Worm (Caenorhabditis elegans) whole organism, L3 larva: ENCODE data around the gene acs-20.

Source experiments
- R02D3.7 ChIP-seq: fragments of 150-350 bp; optimal IDR thresholded peaks from 2 replicates; lab custom pipeline; 2014; ENCODE audit warnings: missing biosample characterization, missing genetic modification characterization
- ZK546.5 ChIP-seq: sonication (generic microtip); optimal IDR thresholded peaks from 2 replicates; lab custom pipeline; 2017; ENCODE audit warnings: missing biosample characterization, missing genetic modification characterization
- aly-2 ChIP-seq: fragments of 150-350 bp; optimal IDR thresholded peaks from 2 replicates; lab custom pipeline; 2014; ENCODE audit warnings: missing biosample characterization, missing genetic modification characterization
- ama-1 ChIP-seq: fragments of 150-350 bp; optimal IDR thresholded peaks from 2 replicates; lab custom pipeline; 2018
- ceh-16 ChIP-seq: sonication (generic microtip); optimal IDR thresholded peaks from 2 replicates; lab custom pipeline; 2017; ENCODE audit warnings: missing biosample characterization, missing genetic modification characterization
- ceh-28 ChIP-seq: fragments of 150-350 bp; optimal IDR thresholded peaks from 2 replicates; lab custom pipeline; 2014; ENCODE audit warnings: missing biosample characterization, missing genetic modification reagents, missing genetic modification characterization
- ceh-82 ChIP-seq: fragments of 150-350 bp; optimal IDR thresholded peaks from 2 replicates; lab custom pipeline; 2014; ENCODE audit warnings: missing biosample characterization, missing genetic modification characterization
- ceh-9 ChIP-seq: sonication (generic microtip); optimal IDR thresholded peaks from 2 replicates; lab custom pipeline; 2018; ENCODE audit warnings: missing biosample characterization, missing genetic modification characterization
- daf-12 ChIP-seq: fragments of 150-350 bp; optimal IDR thresholded peaks from 2 replicates; lab custom pipeline; 2014; ENCODE audit warnings: missing biosample characterization, missing genetic modification reagents, missing genetic modification characterization
- egl-5 ChIP-seq: fragments of 150-350 bp; optimal IDR thresholded peaks from 2 replicates; lab custom pipeline; 2017; ENCODE audit warnings: missing biosample characterization, missing genetic modification reagents, missing genetic modification characterization, inconsistent platforms
- elt-1 ChIP-seq: fragments of 150-350 bp; optimal IDR thresholded peaks from 2 replicates; lab custom pipeline; 2014; ENCODE audit warnings: missing biosample characterization, missing genetic modification characterization
- elt-2 ChIP-seq: sonication (generic microtip); optimal IDR thresholded peaks from 2 replicates; lab custom pipeline; 2016; ENCODE audit warnings: missing genetic modification reagents, mild to moderate bottlenecking, missing genetic modification characterization, missing compliant biosample characterization
- elt-3 ChIP-seq, 3 experiments: fragments of 150-350 bp in 1 of 3; sonication (generic microtip) in 2 of 3; optimal IDR thresholded peaks; 2 replicates in 2 of 3; 4 replicates in 1 of 3; lab custom pipeline; 2014 to 2017; ENCODE audit warnings: missing biosample characterization in 3 of 3, missing genetic modification characterization in 3 of 3
- eor-1 ChIP-seq, 2 experiments: fragments of 150-350 bp; optimal IDR thresholded peaks; 2 replicates each; lab custom pipeline; 2014 to 2018; ENCODE audit warnings: missing biosample characterization in 2 of 2, missing genetic modification characterization in 2 of 2
- fkh-10 ChIP-seq: sonication (generic microtip); optimal IDR thresholded peaks from 2 replicates; lab custom pipeline; 2017; ENCODE audit warnings: missing biosample characterization, missing genetic modification reagents, missing genetic modification characterization
- fos-1 ChIP-seq: fragments of 150-350 bp; optimal IDR thresholded peaks from 2 replicates; lab custom pipeline; 2014; ENCODE audit warnings: missing biosample characterization, missing genetic modification characterization
- hmg-11 ChIP-seq: sonication (generic microtip); optimal IDR thresholded peaks from 2 replicates; lab custom pipeline; 2016; ENCODE audit warnings: missing genetic modification characterization, missing compliant biosample characterization
- jun-1 ChIP-seq: fragments of 150-350 bp; optimal IDR thresholded peaks from 2 replicates; lab custom pipeline; 2014; ENCODE audit warnings: missing biosample characterization, missing genetic modification reagents, missing genetic modification characterization
- lin-15B ChIP-seq: fragments of 150-350 bp; optimal IDR thresholded peaks from 2 replicates; lab custom pipeline; 2014; ENCODE audit warnings: missing biosample characterization, missing genetic modification characterization
- lin-39 ChIP-seq: fragments of 150-350 bp; optimal IDR thresholded peaks from 2 replicates; lab custom pipeline; 2018; ENCODE audit warnings: missing biosample characterization, missing genetic modification reagents, missing genetic modification characterization
- lsy-12 ChIP-seq: sonication (generic microtip); optimal IDR thresholded peaks from 2 replicates; lab custom pipeline; 2016; ENCODE audit warnings: mild to moderate bottlenecking, missing genetic modification characterization, missing compliant biosample characterization
- mdl-1 ChIP-seq: fragments of 150-350 bp; optimal IDR thresholded peaks from 2 replicates; lab custom pipeline; 2014; ENCODE audit warnings: missing biosample characterization, missing genetic modification characterization
- mml-1 ChIP-seq: fragments of 150-350 bp; sonication (generic microtip); optimal IDR thresholded peaks from 3 replicates; lab custom pipeline; 2014; ENCODE audit warnings: missing biosample characterization, missing genetic modification characterization
- nfya-1 ChIP-seq: sonication (generic microtip); optimal IDR thresholded peaks from 2 replicates; lab custom pipeline; 2017; ENCODE audit warnings: missing genetic modification characterization, mild to moderate bottlenecking, missing compliant biosample characterization, antibody characterized with exemption, moderate library complexity; ENCODE audit not compliant: insufficient read depth
- nhr-12 ChIP-seq: fragments of 150-350 bp; optimal IDR thresholded peaks from 2 replicates; lab custom pipeline; 2014; ENCODE audit warnings: missing biosample characterization, missing genetic modification characterization
- nhr-23 ChIP-seq: fragments of 150-350 bp; optimal IDR thresholded peaks from 2 replicates; lab custom pipeline; 2014; ENCODE audit warnings: missing biosample characterization, missing genetic modification reagents, missing genetic modification characterization
- nhr-25 ChIP-seq: sonication (generic microtip); optimal IDR thresholded peaks from 2 replicates; lab custom pipeline; 2017; ENCODE audit warnings: missing biosample characterization, missing genetic modification characterization
- nhr-28 ChIP-seq: fragments of 150-350 bp; optimal IDR thresholded peaks from 2 replicates; lab custom pipeline; 2014; ENCODE audit warnings: missing biosample characterization, missing genetic modification characterization
- nhr-43 ChIP-seq: sonication (generic microtip); optimal IDR thresholded peaks from 2 replicates; lab custom pipeline; 2016; ENCODE audit warnings: mild to moderate bottlenecking, missing genetic modification characterization, missing compliant biosample characterization; ENCODE audit not compliant: poor library complexity, severe bottlenecking
- nhr-76 ChIP-seq: fragments of 150-350 bp; sonication (generic microtip); optimal IDR thresholded peaks from 5 replicates; lab custom pipeline; 2014; ENCODE audit warnings: missing biosample characterization, missing genetic modification characterization
- nhr-77 ChIP-seq: fragments of 150-350 bp; optimal IDR thresholded peaks from 2 replicates; lab custom pipeline; 2014; ENCODE audit warnings: missing biosample characterization, missing genetic modification characterization
- pha-4 ChIP-seq: fragments of 150-350 bp; optimal IDR thresholded peaks from 2 replicates; lab custom pipeline; 2014; ENCODE audit warnings: missing biosample characterization, missing genetic modification reagents, missing genetic modification characterization
- pqm-1 ChIP-seq: fragments of 150-350 bp; optimal IDR thresholded peaks from 2 replicates; lab custom pipeline; 2017; ENCODE audit warnings: missing biosample characterization, missing genetic modification characterization, inconsistent platforms
- sea-2 ChIP-seq: fragments of 150-350 bp; sonication (generic microtip); optimal IDR thresholded peaks from 4 replicates; lab custom pipeline; 2014; ENCODE audit warnings: missing biosample characterization, missing genetic modification reagents, missing genetic modification characterization
- skn-1 ChIP-seq: fragments of 150-350 bp; optimal IDR thresholded peaks from 2 replicates; lab custom pipeline; 2014; ENCODE audit warnings: missing biosample characterization, missing genetic modification characterization
- tbx-2 ChIP-seq: sonication (generic microtip); optimal IDR thresholded peaks from 2 replicates; lab custom pipeline; 2016; ENCODE audit warnings: mild to moderate bottlenecking, missing genetic modification characterization, missing compliant biosample characterization
- unc-39 ChIP-seq: sonication (generic microtip); optimal IDR thresholded peaks from 4 replicates; lab custom pipeline; 2017; ENCODE audit warnings: missing biosample characterization, missing genetic modification characterization
- ztf-11 ChIP-seq: fragments of 150-350 bp; optimal IDR thresholded peaks from 2 replicates; lab custom pipeline; 2014; ENCODE audit warnings: missing biosample characterization, missing genetic modification characterization
- ztf-4 ChIP-seq: fragments of 150-350 bp; optimal IDR thresholded peaks from 2 replicates; lab custom pipeline; 2014; ENCODE audit warnings: missing biosample characterization, missing genetic modification characterization

acs-20 gene

DNA sequence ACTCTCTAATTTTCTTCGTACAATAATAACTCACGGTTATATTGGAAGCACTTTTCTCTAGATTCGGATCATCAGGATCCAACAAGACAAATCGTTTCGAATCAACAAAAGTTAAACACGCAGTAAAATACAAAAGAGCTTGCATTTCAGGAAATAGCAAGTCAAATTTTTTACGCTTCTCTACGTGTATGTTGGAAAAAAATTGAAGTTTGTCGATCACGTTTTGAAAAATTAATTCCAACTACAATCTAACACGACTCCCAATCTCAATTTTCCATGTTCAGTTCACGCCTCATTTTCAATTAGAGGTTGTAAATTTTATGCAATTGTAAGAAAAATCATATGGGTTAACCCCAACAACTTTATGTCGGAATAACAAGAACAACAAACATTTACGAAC is 8.6 kb downstream of the acs-20 start, which contains the start of gene spe-45:
Gene spe-45 (minus strand): TSS at position 145 of the 400 bp plus-strand sequence.
- TF ChIP-seq daf-12 (tag; lab: Kevin White, UChicago): no peak

DNA sequence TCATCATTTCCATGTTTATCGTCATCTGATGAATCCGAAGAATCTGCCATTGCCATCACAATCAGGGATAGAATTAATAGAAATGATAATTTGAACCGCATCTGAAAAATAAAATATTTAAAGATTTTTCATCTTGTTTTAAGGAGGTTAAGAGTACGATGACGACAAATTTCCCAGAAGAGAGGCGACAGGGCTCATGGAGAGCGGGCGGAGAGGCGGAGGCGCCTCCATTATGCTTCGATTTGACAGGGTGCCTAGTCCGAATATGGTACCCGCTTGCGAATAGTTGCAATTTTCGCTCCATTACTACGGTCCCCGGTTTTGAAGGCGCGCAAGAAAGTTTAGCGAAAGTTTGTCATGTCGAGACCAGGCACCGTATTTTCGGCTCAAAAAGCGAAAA is 13.4 kb downstream of the acs-20 start, which contains the start of gene F28D1.6:
Gene F28D1.6 (minus strand): TSS at position 101 of the 400 bp plus-strand sequence.
- no peak for TF ChIP-seq ZK546.5 (tag; lab: Kevin White, UChicago)
- no peak for TF ChIP-seq lin-39 (tag; lab: Kevin White, UChicago)
- no peak for TF ChIP-seq nhr-43 (tag; lab: Kevin White, UChicago)

DNA sequence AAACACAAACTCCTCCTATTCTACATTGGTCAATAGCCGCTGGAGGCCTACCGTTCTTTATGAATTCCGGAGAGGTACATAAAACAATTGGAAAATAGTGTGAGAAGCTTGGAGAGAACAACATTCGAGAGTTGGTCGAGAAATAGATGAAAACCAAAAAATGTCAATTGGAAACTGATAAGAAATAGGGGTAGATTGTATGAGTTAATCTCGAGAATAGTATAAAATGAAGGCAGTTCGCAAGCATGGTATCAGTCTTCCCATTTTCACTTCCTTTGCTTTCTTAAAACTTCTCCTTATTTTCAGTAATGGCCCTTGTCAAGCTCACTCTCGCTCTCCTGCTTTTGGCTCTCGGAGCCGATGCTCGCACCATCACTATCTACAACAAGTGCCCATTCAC is 15.6 kb downstream of the acs-20 start, which contains the start of gene thn-2:
Gene thn-2 (plus strand): TSS at position 307 of the 400 bp plus-strand sequence.
- TF ChIP-seq daf-12 (tag; lab: Kevin White, UChicago) (no peak), elt-2 (tag; lab: Kevin White, UChicago) (peak; percentile 26)
- TF ChIP-seq, all 47 proteins: peak for 1

DNA sequence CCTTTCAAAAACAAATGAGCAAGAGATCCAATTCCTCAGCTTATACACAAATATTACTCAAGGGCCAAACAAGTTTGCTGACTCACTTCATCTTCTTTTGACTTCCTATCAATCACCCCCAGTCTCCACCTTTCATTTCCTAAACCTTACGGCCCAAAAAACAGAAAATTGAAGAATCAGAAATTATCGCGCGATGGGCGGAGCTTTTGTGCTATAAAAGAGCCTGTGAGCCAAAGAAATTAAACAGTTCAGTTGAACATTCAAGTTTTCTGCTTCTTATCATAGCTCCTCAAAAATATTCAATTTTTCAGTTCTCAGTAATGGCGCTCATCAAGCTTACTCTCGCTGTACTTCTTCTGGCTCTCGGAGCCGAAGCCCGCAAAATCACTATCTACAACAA is 18.7 kb downstream of the acs-20 start, which contains the start of gene thn-1:
Gene thn-1 (plus strand): TSS at position 301 of the 400 bp plus-strand sequence.
- TF ChIP-seq skn-1 (tag; lab: Kevin White, UChicago) (no peak), fkh-10 (GFP tag; lab: Kevin White, UChicago) (no peak), aly-2 (tag; lab: Kevin White, UChicago) (no peak)

ce11 chrIV:12378919-12379318 is 19.6 kb downstream of the acs-20 start:
- TF ChIP-seq hmg-11 (tag; lab: Kevin White, UChicago) (no peak), pqm-1 (peak; percentile 76), elt-2 (tag; lab: Kevin White, UChicago) (peak; percentile 72), mdl-1 (tag; lab: Kevin White, UChicago) (no peak), jun-1 (tag; lab: Kevin White, UChicago) (no peak), nhr-76 (tag; lab: Kevin White, UChicago) (no peak)

DNA sequence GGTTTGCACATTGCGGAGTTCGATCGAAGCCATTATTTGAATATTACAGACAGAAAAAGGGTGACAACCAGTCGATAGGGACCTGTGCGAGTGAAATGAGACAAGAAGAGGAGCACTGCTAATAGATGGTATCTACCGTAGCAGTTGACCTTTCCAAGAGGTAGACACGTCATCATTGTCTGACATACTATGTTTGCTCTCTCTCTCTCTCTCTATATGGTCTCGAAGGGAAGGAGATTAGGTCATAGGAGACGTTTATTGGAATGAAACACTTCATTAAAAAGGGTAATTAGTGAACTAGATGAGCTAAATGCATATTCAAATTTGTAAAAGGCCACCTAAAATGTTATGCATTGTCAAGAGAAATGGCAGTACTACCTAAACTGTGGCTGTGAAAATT is 22.5 kb downstream of the acs-20 start, which contains the start of gene atz-1:
Gene atz-1 (minus strand): TSS at position 101 of the 400 bp plus-strand sequence.
- TF ChIP-seq mdl-1 (tag; lab: Kevin White, UChicago) (no peak), nhr-12 (tag; lab: Kevin White, UChicago) (no peak)
- TF ChIP-seq, all 47 proteins: peak for 0

ce11 chrIV:12371879-12372278 is 26.6 kb downstream of the acs-20 start, which contains the start of gene wdr-46:
wdr-46 (plus strand) TSS chrIV:12372253.
- peak; percentile 87 for TF ChIP-seq pha-4 (tag; lab: Kevin White, UChicago)
- no peak for TF ChIP-seq eor-1 (tag; optimal IDR thresholded peaks at IDR 0.05; lab: Kevin White, UChicago)
- TF ChIP-seq nhr-28 (tag; lab: Kevin White, UChicago): no peak
- no peak for TF ChIP-seq mml-1
- peak; percentile 72 for TF ChIP-seq nhr-25 (tag; lab: Kevin White, UChicago)
- TF ChIP-seq nhr-23 (tag; lab: Kevin White, UChicago): peak; percentile 82
- no peak for TF ChIP-seq ztf-11 (tag; lab: Kevin White, UChicago)
- no peak for TF ChIP-seq fos-1 (tag; lab: Kevin White, UChicago)
- no peak for TF ChIP-seq ceh-9
- peak; percentile 80 for TF ChIP-seq R02D3.7 (tag; lab: Kevin White, UChicago)
- TF ChIP-seq ztf-4 (tag; lab: Kevin White, UChicago): no peak
- TF ChIP-seq elt-3 (tag; optimal IDR thresholded peaks at IDR 0.05; lab: Kevin White, UChicago): no peak
- TF ChIP-seq skn-1 (tag; lab: Kevin White, UChicago): peak; percentile 7
- TF ChIP-seq fkh-10 (GFP tag; lab: Kevin White, UChicago): no peak
- peak; percentile 38 for TF ChIP-seq elt-2 (tag; lab: Kevin White, UChicago)
- TF ChIP-seq ama-1: peak; percentile 77
- peak; percentile 38 for TF ChIP-seq ZK546.5 (tag; lab: Kevin White, UChicago)
- TF ChIP-seq ceh-28 (tag; lab: Kevin White, UChicago): peak; percentile 62
- no peak for TF ChIP-seq sea-2 (GFP tag; lab: Kevin White, UChicago)
- TF ChIP-seq aly-2 (tag; lab: Kevin White, UChicago): no peak
- TF ChIP-seq elt-1: peak; percentile 19
- TF ChIP-seq tbx-2 (tag; lab: Kevin White, UChicago): peak; percentile 54
- peak; percentile 31 for TF ChIP-seq egl-5 (tag; lab: Kevin White, UChicago)
- peak; percentile 62 for TF ChIP-seq ceh-82
- peak; percentile 57 for TF ChIP-seq pqm-1
- TF ChIP-seq lin-15B (tag; lab: Kevin White, UChicago): peak; percentile 79
- peak; percentile 95 for TF ChIP-seq nfya-1 (tag; lab: Kevin White, UChicago)
- TF ChIP-seq lsy-12 (tag; lab: Kevin White, UChicago): peak; percentile 64
- no peak for TF ChIP-seq unc-39
- peak; percentile 37 for TF ChIP-seq nhr-77 (tag; lab: Kevin White, UChicago)
- peak; percentile 87 for TF ChIP-seq nhr-43 (tag; lab: Kevin White, UChicago)
- no peak for TF ChIP-seq ceh-16 (tag; lab: Kevin White, UChicago)
- TF ChIP-seq lin-39 (tag; lab: Kevin White, UChicago): peak; percentile 40
